Worm (Caenorhabditis elegans) whole organism, L3 larva: ENCODE data around the gene crh-1.

Experiments
- R02D3.7 ChIP-seq: fragments of 150-350 bp; optimal IDR thresholded peaks from 2 replicates; lab custom pipeline; 2014; ENCODE audit warnings: missing biosample characterization, missing genetic modification characterization
- ZK546.5 ChIP-seq: sonication (generic microtip); optimal IDR thresholded peaks from 2 replicates; lab custom pipeline; 2017; ENCODE audit warnings: missing biosample characterization, missing genetic modification characterization
- ama-1 ChIP-seq: fragments of 150-350 bp; optimal IDR thresholded peaks from 2 replicates; lab custom pipeline; 2018
- ceh-16 ChIP-seq: sonication (generic microtip); optimal IDR thresholded peaks from 2 replicates; lab custom pipeline; 2017; ENCODE audit warnings: missing biosample characterization, missing genetic modification characterization
- ceh-28 ChIP-seq: fragments of 150-350 bp; optimal IDR thresholded peaks from 2 replicates; lab custom pipeline; 2014; ENCODE audit warnings: missing biosample characterization, missing genetic modification reagents, missing genetic modification characterization
- ceh-82 ChIP-seq: fragments of 150-350 bp; optimal IDR thresholded peaks from 2 replicates; lab custom pipeline; 2014; ENCODE audit warnings: missing biosample characterization, missing genetic modification characterization
- ceh-9 ChIP-seq: sonication (generic microtip); optimal IDR thresholded peaks from 2 replicates; lab custom pipeline; 2018; ENCODE audit warnings: missing biosample characterization, missing genetic modification characterization
- egl-27 ChIP-seq: sonication (generic microtip); optimal IDR thresholded peaks from 4 replicates; lab custom pipeline; 2017; ENCODE audit warnings: missing biosample characterization, missing genetic modification reagents, missing genetic modification characterization
- elt-1 ChIP-seq: fragments of 150-350 bp; optimal IDR thresholded peaks from 2 replicates; lab custom pipeline; 2014; ENCODE audit warnings: missing biosample characterization, missing genetic modification characterization
- elt-2 ChIP-seq: sonication (generic microtip); optimal IDR thresholded peaks from 2 replicates; lab custom pipeline; 2016; ENCODE audit warnings: missing genetic modification reagents, mild to moderate bottlenecking, missing genetic modification characterization, missing compliant biosample characterization
- elt-3 ChIP-seq, 3 experiments: fragments of 150-350 bp in 1 of 3; sonication (generic microtip) in 2 of 3; optimal IDR thresholded peaks; 2 replicates in 2 of 3; 4 replicates in 1 of 3; lab custom pipeline; 2014 to 2017; ENCODE audit warnings: missing biosample characterization in 3 of 3, missing genetic modification characterization in 3 of 3
- eor-1 ChIP-seq, 2 experiments: fragments of 150-350 bp; optimal IDR thresholded peaks; 2 replicates each; lab custom pipeline; 2014 to 2018; ENCODE audit warnings: missing biosample characterization in 2 of 2, missing genetic modification characterization in 2 of 2
- fkh-10 ChIP-seq: sonication (generic microtip); optimal IDR thresholded peaks from 2 replicates; lab custom pipeline; 2017; ENCODE audit warnings: missing biosample characterization, missing genetic modification reagents, missing genetic modification characterization
- fkh-2 ChIP-seq: fragments of 150-350 bp; optimal IDR thresholded peaks from 2 replicates; lab custom pipeline; 2014; ENCODE audit warnings: missing biosample characterization, missing genetic modification reagents, missing genetic modification characterization
- hmg-11 ChIP-seq: sonication (generic microtip); optimal IDR thresholded peaks from 2 replicates; lab custom pipeline; 2016; ENCODE audit warnings: missing genetic modification characterization, missing compliant biosample characterization
- jun-1 ChIP-seq: fragments of 150-350 bp; optimal IDR thresholded peaks from 2 replicates; lab custom pipeline; 2014; ENCODE audit warnings: missing biosample characterization, missing genetic modification reagents, missing genetic modification characterization
- lin-15B ChIP-seq: fragments of 150-350 bp; optimal IDR thresholded peaks from 2 replicates; lab custom pipeline; 2014; ENCODE audit warnings: missing biosample characterization, missing genetic modification characterization
- lsy-12 ChIP-seq: sonication (generic microtip); optimal IDR thresholded peaks from 2 replicates; lab custom pipeline; 2016; ENCODE audit warnings: mild to moderate bottlenecking, missing genetic modification characterization, missing compliant biosample characterization
- mdl-1 ChIP-seq: fragments of 150-350 bp; optimal IDR thresholded peaks from 2 replicates; lab custom pipeline; 2014; ENCODE audit warnings: missing biosample characterization, missing genetic modification characterization
- nfya-1 ChIP-seq: sonication (generic microtip); optimal IDR thresholded peaks from 2 replicates; lab custom pipeline; 2017; ENCODE audit warnings: missing genetic modification characterization, mild to moderate bottlenecking, missing compliant biosample characterization, antibody characterized with exemption, moderate library complexity; ENCODE audit not compliant: insufficient read depth
- nhr-12 ChIP-seq: fragments of 150-350 bp; optimal IDR thresholded peaks from 2 replicates; lab custom pipeline; 2014; ENCODE audit warnings: missing biosample characterization, missing genetic modification characterization
- nhr-23 ChIP-seq: fragments of 150-350 bp; optimal IDR thresholded peaks from 2 replicates; lab custom pipeline; 2014; ENCODE audit warnings: missing biosample characterization, missing genetic modification reagents, missing genetic modification characterization
- nhr-237 ChIP-seq: fragments of 150-350 bp; optimal IDR thresholded peaks from 2 replicates; lab custom pipeline; 2014; ENCODE audit warnings: missing biosample characterization, missing genetic modification characterization
- nhr-25 ChIP-seq: sonication (generic microtip); optimal IDR thresholded peaks from 2 replicates; lab custom pipeline; 2017; ENCODE audit warnings: missing biosample characterization, missing genetic modification characterization
- nhr-43 ChIP-seq: sonication (generic microtip); optimal IDR thresholded peaks from 2 replicates; lab custom pipeline; 2016; ENCODE audit warnings: mild to moderate bottlenecking, missing genetic modification characterization, missing compliant biosample characterization; ENCODE audit not compliant: poor library complexity, severe bottlenecking
- nhr-67 ChIP-seq: fragments of 150-350 bp; optimal IDR thresholded peaks from 2 replicates; lab custom pipeline; 2014; ENCODE audit warnings: missing biosample characterization, missing genetic modification characterization
- pha-4 ChIP-seq: fragments of 150-350 bp; optimal IDR thresholded peaks from 2 replicates; lab custom pipeline; 2014; ENCODE audit warnings: missing biosample characterization, missing genetic modification reagents, missing genetic modification characterization
- pqm-1 ChIP-seq: fragments of 150-350 bp; optimal IDR thresholded peaks from 2 replicates; lab custom pipeline; 2017; ENCODE audit warnings: missing biosample characterization, missing genetic modification characterization, inconsistent platforms
- skn-1 ChIP-seq: fragments of 150-350 bp; optimal IDR thresholded peaks from 2 replicates; lab custom pipeline; 2014; ENCODE audit warnings: missing biosample characterization, missing genetic modification characterization
- tbx-2 ChIP-seq: sonication (generic microtip); optimal IDR thresholded peaks from 2 replicates; lab custom pipeline; 2016; ENCODE audit warnings: mild to moderate bottlenecking, missing genetic modification characterization, missing compliant biosample characterization
- unc-39 ChIP-seq: sonication (generic microtip); optimal IDR thresholded peaks from 4 replicates; lab custom pipeline; 2017; ENCODE audit warnings: missing biosample characterization, missing genetic modification characterization
- unc-62 ChIP-seq: fragments of 150-350 bp; sonication (generic microtip); optimal IDR thresholded peaks from 4 replicates; lab custom pipeline; 2014; ENCODE audit warnings: missing biosample characterization, missing genetic modification reagents, missing genetic modification characterization
- zag-1 ChIP-seq: fragments of 150-350 bp; optimal IDR thresholded peaks from 2 replicates; lab custom pipeline; 2014; ENCODE audit warnings: missing biosample characterization, missing genetic modification characterization
- ztf-11 ChIP-seq: fragments of 150-350 bp; optimal IDR thresholded peaks from 2 replicates; lab custom pipeline; 2014; ENCODE audit warnings: missing biosample characterization, missing genetic modification characterization
- ztf-4 ChIP-seq: fragments of 150-350 bp; optimal IDR thresholded peaks from 2 replicates; lab custom pipeline; 2014; ENCODE audit warnings: missing biosample characterization, missing genetic modification characterization

Gene crh-1

ce11 chrIII:11721405-11721804, 63.8 kb downstream of the crh-1 start, which contains the start of gene Y41C4A.32:
TSS of gene Y41C4A.32 (plus strand) at chrIII:11721706.
- TF ChIP-seq R02D3.7 (tag; lab: Kevin White, UChicago) (no peak), nhr-25 (tag; lab: Kevin White, UChicago) (no peak), ceh-82 (tag; lab: Kevin White, UChicago) (no peak), pqm-1 (tag; lab: Kevin White, UChicago) (no peak), unc-39 (tag; lab: Kevin White, UChicago) (no peak), ama-1 (lab: Kevin White, UChicago) (no peak), eor-1 (tag; optimal IDR thresholded peaks at IDR 0.05; lab: Kevin White, UChicago) (no peak), elt-3 (tag; optimal IDR thresholded peaks at IDR 0.05; lab: Kevin White, UChicago) (no peak), zag-1 (tag; lab: Kevin White, UChicago) (no peak), nhr-12 (no peak), nfya-1 (tag; lab: Kevin White, UChicago) (no peak), ZK546.5 (no peak)

DNA sequence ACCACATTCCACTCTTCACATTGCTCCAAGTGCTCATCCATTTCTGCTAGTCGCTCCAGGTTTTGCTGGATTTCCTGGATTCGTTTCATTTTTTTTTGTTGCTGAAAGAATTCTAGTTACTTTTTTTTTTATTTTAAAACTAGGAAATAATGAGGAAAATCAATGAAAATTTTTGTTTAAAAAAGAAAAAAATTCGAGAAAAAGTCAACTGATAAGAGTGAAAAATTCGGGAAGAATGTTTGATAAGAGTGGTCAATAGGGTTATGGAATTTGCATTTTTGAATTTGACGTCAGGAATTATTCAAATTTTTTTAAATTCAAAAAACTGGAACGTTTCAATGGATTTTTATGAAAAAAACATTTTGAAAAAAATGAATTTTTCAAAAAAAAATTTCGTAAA, 69.0 kb downstream of the crh-1 start, which contains the start of gene Y41C4A.12:
Gene Y41C4A.12, minus strand, starts transcription at position 101 of the 400 bp plus-strand sequence.
- no peak for TF ChIP-seq ceh-16 (tag; lab: Kevin White, UChicago)
- TF ChIP-seq ztf-4 (tag; lab: Kevin White, UChicago): no peak
- no peak for TF ChIP-seq ztf-11 (tag; lab: Kevin White, UChicago)
- no peak for TF ChIP-seq nhr-237 (tag; lab: Kevin White, UChicago)
- TF ChIP-seq skn-1 (tag; lab: Kevin White, UChicago): no peak
- TF ChIP-seq jun-1 (tag; lab: Kevin White, UChicago): no peak
- no peak for TF ChIP-seq ceh-9 (tag; lab: Kevin White, UChicago)
- TF ChIP-seq fkh-2 (tag; lab: Kevin White, UChicago): no peak
- TF ChIP-seq ceh-82 (tag; lab: Kevin White, UChicago): no peak
- no peak for TF ChIP-seq nhr-12
- no peak for TF ChIP-seq ceh-28 (tag; lab: Kevin White, UChicago)
- no peak for TF ChIP-seq unc-39 (tag; lab: Kevin White, UChicago)
- no peak for TF ChIP-seq nhr-67 (tag; lab: Kevin White, UChicago)
- TF ChIP-seq nhr-43 (tag; lab: Kevin White, UChicago): no peak
- TF ChIP-seq fkh-10: no peak
- no peak for TF ChIP-seq pha-4 (tag; lab: Kevin White, UChicago)

ce11 chrIII:11727010-11727409, 69.4 kb downstream of the crh-1 start:
- TF ChIP-seq elt-2 (tag; lab: Kevin White, UChicago) (peak; percentile 74), elt-3 (tag; optimal IDR thresholded peaks at IDR 0.05; lab: Kevin White, UChicago) (peak in 2 of 3 experiments; percentile 87 to 91), nhr-23 (peak; percentile 49), lsy-12 (tag; lab: Kevin White, UChicago) (no peak), hmg-11 (tag; lab: Kevin White, UChicago) (peak; percentile 5), nhr-43 (tag; lab: Kevin White, UChicago) (no peak), mdl-1 (tag; lab: Kevin White, UChicago) (no peak), unc-62 (GFP tag; lab: Kevin White, UChicago) (no peak), nhr-67 (tag; lab: Kevin White, UChicago) (no peak), tbx-2 (tag; lab: Kevin White, UChicago) (no peak), ceh-28 (tag; lab: Kevin White, UChicago) (no peak)
- TF ChIP-seq, all 47 proteins: peak for 4

DNA sequence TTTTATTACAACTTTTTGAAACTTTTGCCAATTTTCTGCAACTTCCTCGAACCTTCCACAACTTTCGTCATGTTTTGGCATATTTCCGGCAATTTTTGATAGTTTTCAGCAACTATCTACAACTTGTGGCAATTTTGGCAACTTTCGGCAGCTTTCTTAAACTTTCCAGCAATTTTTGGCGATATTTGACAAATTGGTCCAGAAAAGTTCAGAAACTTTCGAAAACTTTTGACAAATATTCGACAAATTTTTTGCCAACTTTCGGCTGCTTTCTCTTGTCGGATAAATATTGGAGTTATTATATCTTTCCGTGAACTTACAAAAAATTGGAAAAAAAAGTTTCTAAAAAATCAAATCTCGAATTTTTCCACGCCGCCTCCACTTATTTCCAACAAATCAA, 72.7 kb downstream of the crh-1 start, which contains the start of gene Y41C4A.18:
Gene Y41C4A.18, plus strand, starts transcription at position 301 of the 400 bp plus-strand sequence.
- TF ChIP-seq ztf-4 (tag; lab: Kevin White, UChicago): no peak
- no peak for TF ChIP-seq unc-39 (tag; lab: Kevin White, UChicago)
- TF ChIP-seq nfya-1 (tag; lab: Kevin White, UChicago): no peak
- TF ChIP-seq egl-27: no peak
- no peak for TF ChIP-seq jun-1 (tag; lab: Kevin White, UChicago)
- TF ChIP-seq elt-1 (tag; lab: Kevin White, UChicago): no peak
- TF ChIP-seq lin-15B: no peak
